Fruit fly (Drosophila melanogaster) whole organism, adult: Measurements from ENCODE around the gene RpS3.
A peak's percentile ranks its signal among the peaks of the same experiment; 100 is the strongest.

Experiments used
- CG11617 ChIP-seq: fragments of 200-800 bp; sonication (Bioruptor generic); optimal IDR thresholded peaks from 2 replicates; lab custom pipeline; 2017; ENCODE audit warnings: mild to moderate bottlenecking, missing biosample characterization, missing genetic modification reagents, missing genetic modification characterization
- CG12768 ChIP-seq: fragments of 200-800 bp; sonication (Bioruptor generic); optimal IDR thresholded peaks from 2 replicates; lab custom pipeline; 2017; ENCODE audit warnings: missing biosample characterization, missing genetic modification characterization, mild to moderate bottlenecking, moderate library complexity, missing genetic modification reagents
- CG14711 ChIP-seq: fragments of 200-800 bp; sonication (Bioruptor generic); optimal IDR thresholded peaks from 2 replicates; lab custom pipeline; 2018; ENCODE audit warnings: missing biosample characterization, mild to moderate bottlenecking, missing genetic modification characterization, moderate library complexity
- CG1620 ChIP-seq: fragments of 200-800 bp; sonication (Bioruptor generic); optimal IDR thresholded peaks from 2 replicates; lab custom pipeline; 2016; ENCODE audit warnings: missing biosample characterization, missing genetic modification characterization
- CG33017 ChIP-seq: fragments of 200-800 bp; sonication (Bioruptor generic); optimal IDR thresholded peaks from 2 replicates; lab custom pipeline; 2018; ENCODE audit warnings: missing biosample characterization, mild to moderate bottlenecking, missing genetic modification characterization, moderate library complexity
- CG5204 ChIP-seq: fragments of 200-800 bp; sonication (Bioruptor generic); optimal IDR thresholded peaks from 2 replicates; lab custom pipeline; 2016; ENCODE audit warnings: missing biosample characterization, missing genetic modification characterization
- CG7045 ChIP-seq: fragments of 200-800 bp; sonication (Bioruptor generic); optimal IDR thresholded peaks from 2 replicates; lab custom pipeline; 2017; ENCODE audit warnings: missing biosample characterization, mild to moderate bottlenecking, missing genetic modification characterization
- CG7101 ChIP-seq: fragments of 200-800 bp; sonication (Bioruptor generic); optimal IDR thresholded peaks from 2 replicates; lab custom pipeline; 2018; ENCODE audit warnings: missing biosample characterization, mild to moderate bottlenecking, missing genetic modification characterization, moderate library complexity
- Clk ChIP-seq: fragments of 200-800 bp; sonication (Bioruptor generic); optimal IDR thresholded peaks from 2 replicates; lab custom pipeline; 2017; ENCODE audit warnings: missing biosample characterization, missing genetic modification characterization
- Crg-1 ChIP-seq: fragments of 200-800 bp; sonication (Bioruptor generic); optimal IDR thresholded peaks from 2 replicates; lab custom pipeline; 2016; ENCODE audit warnings: missing biosample characterization, missing genetic modification characterization
- Hr96 ChIP-seq: fragments of 200-800 bp; sonication (Bioruptor generic); optimal IDR thresholded peaks from 2 replicates; lab custom pipeline; 2016; ENCODE audit warnings: missing biosample characterization, missing genetic modification characterization
- Mnt ChIP-seq: fragments of 200-800 bp; sonication (Bioruptor generic); optimal IDR thresholded peaks from 2 replicates; lab custom pipeline; 2016; ENCODE audit warnings: missing biosample characterization, mild to moderate bottlenecking, missing genetic modification characterization
- bab1 ChIP-seq: fragments of 200-800 bp; sonication (Bioruptor generic); optimal IDR thresholded peaks from 3 replicates; lab custom pipeline; 2019; ENCODE audit warnings: missing biosample characterization, mild to moderate bottlenecking, missing genetic modification characterization, moderate library complexity
- cic ChIP-seq: fragments of 200-800 bp; sonication (Bioruptor generic); optimal IDR thresholded peaks from 2 replicates; lab custom pipeline; 2017; ENCODE audit warnings: missing biosample characterization, mild to moderate bottlenecking, missing genetic modification characterization, moderate library complexity
- cnc ChIP-seq, 2 experiments: fragments of >200 bp; optimal IDR thresholded peaks; 2 replicates each; lab custom pipeline; 2017
- kay ChIP-seq: fragments of 200-800 bp; sonication (Bioruptor generic); peaks from one replicate; lab custom pipeline; 2016; ENCODE audit warnings: missing biosample characterization, missing genetic modification characterization, borderline replicate concordance
- ovo ChIP-seq: fragments of 200-800 bp; sonication (Bioruptor generic); optimal IDR thresholded peaks from 2 replicates; lab custom pipeline; 2016; ENCODE audit warnings: missing biosample characterization, missing genetic modification characterization
- pad ChIP-seq: fragments of 200-800 bp; sonication (Bioruptor generic); optimal IDR thresholded peaks from 3 replicates; lab custom pipeline; 2017; ENCODE audit warnings: missing biosample characterization, missing genetic modification characterization, mild to moderate bottlenecking, moderate library complexity, missing genetic modification reagents
- tj ChIP-seq: fragments of 200-800 bp; sonication (Bioruptor generic); optimal IDR thresholded peaks from 3 replicates; lab custom pipeline; 2017; ENCODE audit warnings: missing biosample characterization, mild to moderate bottlenecking, missing genetic modification characterization, moderate library complexity
- toe ChIP-seq: fragments of 200-800 bp; sonication (Bioruptor generic); optimal IDR thresholded peaks from 2 replicates; lab custom pipeline; 2016; ENCODE audit warnings: missing biosample characterization, missing genetic modification characterization

Gene RpS3

dm6 chr3R:23358565-23359138 lies at the start of gene RpS3:
Gene RpS3, plus strand, starts transcription at chr3R:23358812.
- no peak for TF ChIP-seq ovo (GFP tag; lab: Kevin White, UChicago)
- no peak for TF ChIP-seq CG5204
- TF ChIP-seq CG12768 (GFP tag; lab: Kevin White, UChicago) = peak; percentile 72
- peak; percentile 5 for TF ChIP-seq tj (GFP tag; lab: Kevin White, UChicago)
- no peak for TF ChIP-seq cnc (optimal IDR thresholded peaks at IDR 0.05; lab: Kevin White, UChicago)
- peak; percentile 42 for TF ChIP-seq Crg-1
- TF ChIP-seq Mnt (GFP tag; lab: Kevin White, UChicago) = peak; percentile 94
- TF ChIP-seq Hr96 (GFP tag; lab: Kevin White, UChicago) = peak; percentile 3
- peak; percentile 46 for TF ChIP-seq CG7101
- no peak for TF ChIP-seq kay (GFP tag; lab: Kevin White, UChicago)
- TF ChIP-seq CG33017 = peak; percentile 6
- peak; percentile 32 for TF ChIP-seq CG14711
- peak; percentile 32 for TF ChIP-seq CG11617 (GFP tag; lab: Kevin White, UChicago)
- no peak for TF ChIP-seq CG1620
- TF ChIP-seq bab1 (GFP tag; lab: Kevin White, UChicago) = peak; percentile 58
- peak; percentile 12 for TF ChIP-seq toe (GFP tag; lab: Kevin White, UChicago)

- TF ChIP-seq Mnt (GFP tag; lab: Kevin White, UChicago) = no peak
- no peak for TF ChIP-seq tj (GFP tag; lab: Kevin White, UChicago)
- TF ChIP-seq CG11617 (GFP tag; lab: Kevin White, UChicago) = no peak
- TF ChIP-seq CG33017 = no peak
- TF ChIP-seq Hr96 (GFP tag; lab: Kevin White, UChicago) = no peak
- no peak for TF ChIP-seq CG5204
- TF ChIP-seq CG14711 = no peak
- no peak for TF ChIP-seq cnc (optimal IDR thresholded peaks at IDR 0.05; lab: Kevin White, UChicago)
- no peak for TF ChIP-seq CG7045 (GFP tag; lab: Kevin White, UChicago)
- no peak for TF ChIP-seq pad (GFP tag; lab: Kevin White, UChicago)
- no peak for TF ChIP-seq bab1 (GFP tag; lab: Kevin White, UChicago)
- no peak for TF ChIP-seq cic
- TF ChIP-seq toe (GFP tag; lab: Kevin White, UChicago) = no peak
- no peak for TF ChIP-seq Crg-1
- TF ChIP-seq CG7101 = no peak
Measured at dm6 chr3R:23309690-23310089, 48.9 kb upstream of the RpS3 start.

dm6 chr3R:23310151-23310550 lies 48.5 kb upstream of the RpS3 start:
- TF ChIP-seq tj (GFP tag; lab: Kevin White, UChicago) (no peak), CG5204 (no peak), kay (GFP tag; lab: Kevin White, UChicago) (no peak), pad (GFP tag; lab: Kevin White, UChicago) (no peak), CG11617 (GFP tag; lab: Kevin White, UChicago) (no peak), Mnt (GFP tag; lab: Kevin White, UChicago) (no peak), cic (no peak), Clk (GFP tag; lab: Kevin White, UChicago) (no peak), CG14711 (no peak), ovo (GFP tag; lab: Kevin White, UChicago) (no peak), bab1 (GFP tag; lab: Kevin White, UChicago) (no peak), CG1620 (no peak)

- TF ChIP-seq CG12768 (GFP tag; lab: Kevin White, UChicago) (no peak), Mnt (GFP tag; lab: Kevin White, UChicago) (no peak), ovo (GFP tag; lab: Kevin White, UChicago) (no peak), toe (GFP tag; lab: Kevin White, UChicago) (no peak), bab1 (GFP tag; lab: Kevin White, UChicago) (no peak), Clk (GFP tag; lab: Kevin White, UChicago) (no peak), cnc (optimal IDR thresholded peaks at IDR 0.05; lab: Kevin White, UChicago) (no peak), CG7101 (no peak), Crg-1 (no peak), CG11617 (GFP tag; lab: Kevin White, UChicago) (no peak), CG14711 (no peak), cic (no peak), CG7045 (GFP tag; lab: Kevin White, UChicago) (no peak), CG5204 (no peak), CG1620 (no peak), tj (GFP tag; lab: Kevin White, UChicago) (no peak)
Measured at dm6 chr3R:23312796-23313195, 45.8 kb upstream of the RpS3 start.

- TF ChIP-seq CG7101 = no peak
- TF ChIP-seq CG7045 (GFP tag; lab: Kevin White, UChicago) = peak; percentile 7
- no peak for TF ChIP-seq CG14711
- no peak for TF ChIP-seq ovo (GFP tag; lab: Kevin White, UChicago)
- no peak for TF ChIP-seq bab1 (GFP tag; lab: Kevin White, UChicago)
- no peak for TF ChIP-seq Crg-1
- peak; percentile 99 for TF ChIP-seq cic
- peak; percentile 17 for TF ChIP-seq CG12768 (GFP tag; lab: Kevin White, UChicago)
- TF ChIP-seq pad (GFP tag; lab: Kevin White, UChicago) = no peak
- TF ChIP-seq Mnt (GFP tag; lab: Kevin White, UChicago) = peak; percentile 4
- TF ChIP-seq Hr96 (GFP tag; lab: Kevin White, UChicago) = no peak
- no peak for TF ChIP-seq toe (GFP tag; lab: Kevin White, UChicago)
- TF ChIP-seq CG1620 = no peak
- no peak for TF ChIP-seq kay (GFP tag; lab: Kevin White, UChicago)
- peak; percentile 16 for TF ChIP-seq CG33017
- TF ChIP-seq tj (GFP tag; lab: Kevin White, UChicago) = no peak
- no peak for TF ChIP-seq cnc (optimal IDR thresholded peaks at IDR 0.05; lab: Kevin White, UChicago)
- TF ChIP-seq Clk (GFP tag; lab: Kevin White, UChicago) = no peak
- TF ChIP-seq CG11617 (GFP tag; lab: Kevin White, UChicago) = no peak
- TF ChIP-seq CG5204 = no peak
Measured at dm6 chr3R:23314332-23314731, 44.3 kb upstream of the RpS3 start.

- TF ChIP-seq ovo (GFP tag; lab: Kevin White, UChicago) (no peak), CG12768 (GFP tag; lab: Kevin White, UChicago) (no peak), CG5204 (no peak), Mnt (GFP tag; lab: Kevin White, UChicago) (no peak), cic (peak; percentile 79), CG14711 (no peak), Clk (GFP tag; lab: Kevin White, UChicago) (no peak)
Measured at dm6 chr3R:23315221-23315620, 43.4 kb upstream of the RpS3 start.
